Worm (Caenorhabditis elegans): ENCODE measurements around the gene cif-1.

ce11 chrIV:4657874-4658273, 52.7 kb downstream of the cif-1 start, which contains the start of gene col-111:
- TF ChIP-seq ztf-7 (tag; optimal IDR thresholded peaks at IDR 0.05) (no peak), lir-3 (tag; optimal IDR thresholded peaks at IDR 0.05) (no peak)
